Fruit fly (Drosophila melanogaster): Measurements from ENCODE around the gene CRAT.

DNA sequence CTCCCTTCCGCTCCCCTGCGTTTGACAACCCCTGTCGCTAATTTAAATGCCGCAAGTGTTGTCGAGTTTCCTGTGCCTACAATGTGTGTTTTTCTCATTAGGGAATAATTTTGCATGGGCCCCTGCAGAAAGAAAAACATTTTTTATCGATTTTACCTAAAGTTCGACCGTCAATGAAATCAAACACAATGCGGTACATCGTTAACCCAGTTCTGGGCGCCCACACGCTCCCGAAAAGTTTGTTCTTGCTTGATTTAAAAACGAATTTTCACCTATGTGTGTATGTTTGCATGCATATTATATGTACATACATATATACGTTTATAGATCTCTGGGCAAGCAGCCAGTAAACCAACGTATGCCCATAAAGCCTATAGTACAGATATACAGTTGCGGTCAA lies 23.4 kb downstream of the CRAT start:
- TF ChIP-seq CG11617 (GFP tag; optimal IDR thresholded peaks at IDR 0.05) (no peak), pad (GFP tag; optimal IDR thresholded peaks at IDR 0.05) (no peak), cic (GFP tag; optimal IDR thresholded peaks at IDR 0.05) (no peak), CG12768 (GFP tag; optimal IDR thresholded peaks at IDR 0.05) (no peak), CG5204 (GFP tag; optimal IDR thresholded peaks at IDR 0.05) (no peak), Mnt (GFP tag; optimal IDR thresholded peaks at IDR 0.05) (no peak), kay (GFP tag; ENCODE audit: borderline replicate concordance) (no peak), tj (GFP tag; optimal IDR thresholded peaks at IDR 0.05) (no peak)
